Worm (Caenorhabditis elegans): ENCODE results near the gene T19H5.6.

ce11 chrII:9493242-9494058, 23.4 kb upstream of the T19H5.6 start:
- TF ChIP-seq hlh-8 (tag; optimal IDR thresholded peaks at IDR 0.05), result no peak
- no peak for TF ChIP-seq sox-2 (GFP tag; IDR thresholded peaks at IDR 0.05)
- no peak for TF ChIP-seq tbx-2 (tag; optimal IDR thresholded peaks at IDR 0.05)
- no peak for TF ChIP-seq sox-4 (tag; optimal IDR thresholded peaks at IDR 0.05)
- no peak for TF ChIP-seq elt-4 (tag; optimal IDR thresholded peaks at IDR 0.05)
